Worm (Caenorhabditis elegans) whole organism, L4 larva: Measurements from ENCODE around the gene F49H6.12.

ENCODE experiments used
- ces-1 ChIP-seq: fragments of 150-350 bp; sonication (generic microtip); optimal IDR thresholded peaks from 4 replicates; lab custom pipeline; 2014; ENCODE audit warnings: missing biosample characterization, missing genetic modification reagents, missing genetic modification characterization
- lin-13 ChIP-seq: fragments of 150-350 bp; optimal IDR thresholded peaks from 2 replicates; lab custom pipeline; 2014; ENCODE audit warnings: missing biosample characterization, missing genetic modification reagents, missing genetic modification characterization
- php-3 ChIP-seq: fragments of 200-800 bp; sonication (Bioruptor generic); IDR thresholded peaks from 2 replicates; pipeline ENCODE4 v1.3.6; 2022; ENCODE audit warnings: missing genetic modification reagents, missing genetic modification characterization, missing compliant biosample characterization
- unc-62 ChIP-seq, 3 experiments: fragments of 150-350 bp in 1 of 3; sonication (generic microtip); optimal IDR thresholded peaks in 2 of 3; peaks in 1 of 3; 1 replicate in 1 of 3; 2 replicates in 2 of 3; lab custom pipeline; 2014 to 2017; ENCODE audit warnings: missing biosample characterization in 3 of 3, missing genetic modification characterization in 3 of 3, missing genetic modification reagents in 3 of 3, missing genotype in 1 of 3

DNA sequence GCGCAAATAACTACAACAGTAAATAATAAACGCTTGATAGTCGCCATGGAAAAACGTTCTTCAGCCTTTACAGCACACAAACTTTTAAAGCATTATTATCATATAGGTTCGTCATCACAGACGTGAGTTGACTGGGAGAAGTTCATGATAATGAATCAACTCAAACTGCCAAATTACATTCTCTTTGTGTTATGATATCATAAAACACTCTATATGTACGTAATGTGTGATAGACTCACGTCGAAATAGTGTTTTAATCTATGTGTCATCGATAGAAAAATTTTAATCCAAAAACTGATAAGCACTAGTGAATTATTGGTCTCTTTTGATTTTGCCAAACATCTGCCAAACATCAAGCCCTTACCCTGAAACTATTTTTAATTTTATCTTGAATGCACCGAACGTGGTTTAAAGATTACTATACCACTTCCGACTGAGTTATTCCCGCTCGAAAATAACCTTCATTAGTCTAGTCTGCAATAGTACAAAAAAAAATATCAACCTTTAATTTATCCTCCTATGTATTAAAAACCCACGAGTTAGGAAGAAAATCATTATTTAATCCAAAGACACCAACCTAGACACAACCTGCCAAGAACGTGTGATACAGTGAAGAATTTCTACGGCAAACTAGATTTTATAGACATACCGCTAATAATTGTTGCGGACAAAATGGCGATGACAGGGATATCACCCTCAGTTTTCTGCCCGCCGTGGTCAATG is 11.8 kb downstream of the F49H6.12 start, which contains the start of the genes clc-12 and clec-240:
- TF ChIP-seq php-3 (GFP tag; lab: Robert Waterston, UW) (no peak), lin-13 (GFP tag; lab: Kevin White, UChicago) (no peak), ces-1 (GFP tag; lab: Kevin White, UChicago) (no peak), unc-62 (GFP tag; optimal IDR thresholded peaks at IDR 0.05 in 1 of 2; lab: Kevin White, UChicago) (peak in 1 of 2 experiments; percentile 26), unc-62 (tag; optimal IDR thresholded peaks at IDR 0.05; lab: Kevin White, UChicago) (no peak)
